Fruit fly (Drosophila melanogaster) whole organism, prepupa: Measurements from ENCODE around the gene polybromo.

ENCODE experiments used
- Blimp-1 ChIP-seq: fragments of 200-800 bp; sonication (Bioruptor generic); optimal IDR thresholded peaks from 3 replicates; lab custom pipeline; 2017; ENCODE audit warnings: missing biosample characterization, missing genetic modification characterization, mild to moderate bottlenecking, moderate library complexity, missing genetic modification reagents
- CG10631 ChIP-seq: fragments of 200-800 bp; sonication (Bioruptor generic); optimal IDR thresholded peaks from 2 replicates; lab custom pipeline; 2016; ENCODE audit warnings: missing biosample characterization, missing genetic modification characterization
- CG11902 ChIP-seq: fragments of 200-800 bp; sonication (Bioruptor generic); optimal IDR thresholded peaks from 3 replicates; lab custom pipeline; 2016; ENCODE audit warnings: missing biosample characterization, missing genetic modification characterization
- CG1621 ChIP-seq: fragments of 200-800 bp; sonication (Bioruptor generic); optimal IDR thresholded peaks from 3 replicates; lab custom pipeline; 2018; ENCODE audit warnings: missing biosample characterization, mild to moderate bottlenecking, missing genetic modification characterization
- CG31627 ChIP-seq: fragments of 200-800 bp; sonication (Bioruptor generic); optimal IDR thresholded peaks from 3 replicates; lab custom pipeline; 2016; ENCODE audit warnings: missing biosample characterization, missing genetic modification characterization
- CG34406 ChIP-seq: fragments of 200-800 bp; sonication (Bioruptor generic); optimal IDR thresholded peaks from 3 replicates; lab custom pipeline; 2016; ENCODE audit warnings: missing biosample characterization, missing genetic modification characterization
- CG3919 ChIP-seq: fragments of 200-800 bp; sonication (Bioruptor generic); optimal IDR thresholded peaks from 3 replicates; lab custom pipeline; 2016; ENCODE audit warnings: missing biosample characterization, missing genetic modification characterization
- CG6276 ChIP-seq: fragments of 200-800 bp; sonication (Bioruptor generic); optimal IDR thresholded peaks from 2 replicates; lab custom pipeline; 2017; ENCODE audit warnings: missing biosample characterization, mild to moderate bottlenecking, missing genetic modification characterization
- CG6792 ChIP-seq: fragments of 200-800 bp; sonication (Bioruptor generic); optimal IDR thresholded peaks from 3 replicates; lab custom pipeline; 2016; ENCODE audit warnings: missing biosample characterization, missing genetic modification characterization
- CG7368 ChIP-seq: fragments of 200-800 bp; sonication (Bioruptor generic); optimal IDR thresholded peaks from 3 replicates; lab custom pipeline; 2016; ENCODE audit warnings: missing biosample characterization, missing genetic modification characterization
- CG8119 ChIP-seq: fragments of 200-800 bp; sonication (Bioruptor generic); IDR thresholded peaks from 3 replicates; pipeline ENCODE4 v1.3.6; 2022; ENCODE audit warnings: missing biosample characterization, missing genetic modification characterization
- CG8319 ChIP-seq: fragments of 200-800 bp; sonication (Bioruptor generic); optimal IDR thresholded peaks from 3 replicates; lab custom pipeline; 2016; ENCODE audit warnings: missing biosample characterization, missing genetic modification characterization
- CG8632 ChIP-seq: fragments of 200-800 bp; sonication (Bioruptor generic); optimal IDR thresholded peaks from 3 replicates; lab custom pipeline; 2016; ENCODE audit warnings: missing biosample characterization, missing genetic modification characterization
- CG9139 ChIP-seq: fragments of 200-800 bp; sonication (Bioruptor generic); optimal IDR thresholded peaks from 3 replicates; lab custom pipeline; 2017; ENCODE audit warnings: missing biosample characterization, mild to moderate bottlenecking, missing genetic modification characterization
- Eip78C ChIP-seq: fragments of 200-800 bp; sonication (Bioruptor generic); peaks from one replicate; lab custom pipeline; 2016; ENCODE audit warnings: missing biosample characterization, missing genetic modification characterization
- Eip93F ChIP-seq: fragments of 200-800 bp; sonication (Bioruptor generic); optimal IDR thresholded peaks from 2 replicates; lab custom pipeline; 2016; ENCODE audit warnings: missing biosample characterization, mild to moderate bottlenecking, missing genetic modification characterization
- Ets21C ChIP-seq: fragments of 200-800 bp; sonication (Bioruptor generic); optimal IDR thresholded peaks from 3 replicates; lab custom pipeline; 2016; ENCODE audit warnings: missing biosample characterization, missing genetic modification characterization
- Hr38 ChIP-seq: sonication (Bioruptor generic); optimal IDR thresholded peaks from 2 replicates; lab custom pipeline; 2016; ENCODE audit warnings: missing biosample characterization, missing genetic modification characterization
- Hr39 ChIP-seq: fragments of 200-800 bp; sonication (Bioruptor generic); optimal IDR thresholded peaks from 2 replicates; lab custom pipeline; 2016; ENCODE audit warnings: missing biosample characterization, missing genetic modification characterization
- Lpt ChIP-seq: fragments of 200-800 bp; sonication (Bioruptor generic); optimal IDR thresholded peaks from 3 replicates; lab custom pipeline; 2016; ENCODE audit warnings: missing biosample characterization, missing genetic modification characterization
- Met ChIP-seq: fragments of 200-800 bp; sonication (Bioruptor generic); optimal IDR thresholded peaks from 3 replicates; lab custom pipeline; 2016; ENCODE audit warnings: missing biosample characterization, missing genetic modification characterization
- OdsH ChIP-seq: fragments of 200-800 bp; sonication (Bioruptor generic); optimal IDR thresholded peaks from 3 replicates; lab custom pipeline; 2016; ENCODE audit warnings: missing biosample characterization, missing genetic modification characterization
- Smox ChIP-seq: fragments of 200-800 bp; sonication (Bioruptor generic); optimal IDR thresholded peaks from 3 replicates; lab custom pipeline; 2016; ENCODE audit warnings: missing biosample characterization, missing genetic modification characterization
- Sox102F ChIP-seq: fragments of 200-800 bp; sonication (Bioruptor generic); optimal IDR thresholded peaks from 2 replicates; lab custom pipeline; 2016; ENCODE audit warnings: missing biosample characterization, mild to moderate bottlenecking, missing genetic modification characterization
- Sox14 ChIP-seq: fragments of 200-800 bp; sonication (Bioruptor generic); optimal IDR thresholded peaks from 3 replicates; lab custom pipeline; 2016; ENCODE audit warnings: missing biosample characterization, missing genetic modification characterization
- Sox15 ChIP-seq: fragments of 200-800 bp; sonication (Bioruptor generic); optimal IDR thresholded peaks from 3 replicates; lab custom pipeline; 2016; ENCODE audit warnings: missing biosample characterization, missing genetic modification characterization
- achi ChIP-seq: fragments of 200-800 bp; sonication (Bioruptor generic); optimal IDR thresholded peaks from 3 replicates; lab custom pipeline; 2016; ENCODE audit warnings: missing biosample characterization, missing genetic modification characterization
- acj6 ChIP-seq: fragments of 200-800 bp; sonication (Bioruptor generic); optimal IDR thresholded peaks from 3 replicates; lab custom pipeline; 2016; ENCODE audit warnings: missing biosample characterization, missing genetic modification characterization
- cyc ChIP-seq: fragments of 200-800 bp; sonication (Bioruptor generic); optimal IDR thresholded peaks from 3 replicates; lab custom pipeline; 2016; ENCODE audit warnings: missing biosample characterization, missing genetic modification characterization
- dac ChIP-seq: fragments of 200-800 bp; sonication (Bioruptor generic); optimal IDR thresholded peaks from 2 replicates; lab custom pipeline; 2017; ENCODE audit warnings: missing biosample characterization, mild to moderate bottlenecking, missing genetic modification characterization
- eg ChIP-seq: fragments of 200-800 bp; sonication (Bioruptor generic); IDR thresholded peaks from 3 replicates; pipeline ENCODE4 v1.3.6; 2022; ENCODE audit warnings: missing biosample characterization, missing genetic modification characterization
- esn ChIP-seq: fragments of 200-800 bp; sonication (Bioruptor generic); optimal IDR thresholded peaks from 2 replicates; lab custom pipeline; 2016; ENCODE audit warnings: missing biosample characterization, mild to moderate bottlenecking, missing genetic modification characterization, moderate library complexity
- fd59A ChIP-seq: fragments of 200-800 bp; sonication (Bioruptor generic); optimal IDR thresholded peaks from 2 replicates; lab custom pipeline; 2017; ENCODE audit warnings: missing biosample characterization, mild to moderate bottlenecking, missing genetic modification characterization, missing genetic modification reagents
- pdm3 ChIP-seq: fragments of 200-800 bp; sonication (Bioruptor generic); optimal IDR thresholded peaks from 3 replicates; lab custom pipeline; 2016; ENCODE audit warnings: missing biosample characterization, missing genetic modification characterization
- spab ChIP-seq: fragments of 200-800 bp; sonication (Bioruptor generic); optimal IDR thresholded peaks from 2 replicates; lab custom pipeline; 2017; ENCODE audit warnings: missing biosample characterization, mild to moderate bottlenecking, missing genetic modification characterization, missing genetic modification reagents
- ss ChIP-seq, 2 experiments: fragments of 200-800 bp; sonication (Bioruptor generic); optimal IDR thresholded peaks; 2 replicates in 1 of 2; 3 replicates in 1 of 2; lab custom pipeline; 2017 to 2018; ENCODE audit warnings: mild to moderate bottlenecking in 2 of 2, missing biosample characterization in 2 of 2, missing genetic modification characterization in 2 of 2, moderate library complexity in 1 of 2
- svp ChIP-seq: fragments of 200-800 bp; sonication (Bioruptor generic); peaks from one replicate; lab custom pipeline; 2016; ENCODE audit warnings: missing biosample characterization, missing genetic modification characterization
- topi ChIP-seq: fragments of 200-800 bp; sonication (Bioruptor generic); optimal IDR thresholded peaks from 3 replicates; lab custom pipeline; 2016; ENCODE audit warnings: missing biosample characterization, missing genetic modification characterization

polybromo gene

DNA sequence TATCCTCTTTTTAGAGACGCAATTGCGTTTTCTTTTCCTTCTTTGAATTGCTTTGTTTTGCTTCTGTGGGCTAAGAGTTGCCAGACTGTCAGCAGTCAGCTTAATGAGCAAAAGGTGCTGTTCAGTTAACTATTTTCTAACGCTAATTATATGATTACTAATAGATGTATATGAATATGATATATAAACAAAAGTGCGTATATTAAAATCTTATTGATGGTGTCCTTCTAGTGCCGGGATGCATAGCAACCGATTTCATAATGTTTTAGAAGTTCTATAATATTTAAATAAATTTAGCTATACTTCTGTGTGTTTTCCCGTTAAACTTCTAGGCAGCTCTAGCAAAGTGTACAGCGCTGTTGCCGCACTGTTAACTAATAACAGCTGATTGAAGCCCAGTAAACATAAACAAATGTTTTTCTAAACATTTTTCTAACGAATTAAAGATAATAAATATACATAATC, 24.9 kb upstream of the polybromo start, which contains the start of the genes Kaz and CG43273 (continued):
- TF ChIP-seq CG8319: no peak
- peak; percentile 61 for TF ChIP-seq Smox (GFP tag; lab: Kevin White, UChicago)
- TF ChIP-seq CG11902: peak; percentile 19
- peak; percentile 66 for TF ChIP-seq CG10631
- no peak for TF ChIP-seq CG9139 (GFP tag; lab: Kevin White, UChicago)
- peak; percentile 4 for TF ChIP-seq CG8632 (GFP tag; lab: Kevin White, UChicago)
- TF ChIP-seq Lpt (GFP tag; lab: Kevin White, UChicago): no peak
- TF ChIP-seq Hr39: peak; percentile 26
- TF ChIP-seq topi (GFP tag; lab: Kevin White, UChicago): peak; percentile 30
- TF ChIP-seq Eip93F (GFP tag; lab: Kevin White, UChicago): no peak
- peak; percentile 6 for TF ChIP-seq fd59A
- no peak for TF ChIP-seq dac (GFP tag; lab: Kevin White, UChicago)
- peak; percentile 35 for TF ChIP-seq CG34406 (GFP tag; lab: Kevin White, UChicago)

DNA sequence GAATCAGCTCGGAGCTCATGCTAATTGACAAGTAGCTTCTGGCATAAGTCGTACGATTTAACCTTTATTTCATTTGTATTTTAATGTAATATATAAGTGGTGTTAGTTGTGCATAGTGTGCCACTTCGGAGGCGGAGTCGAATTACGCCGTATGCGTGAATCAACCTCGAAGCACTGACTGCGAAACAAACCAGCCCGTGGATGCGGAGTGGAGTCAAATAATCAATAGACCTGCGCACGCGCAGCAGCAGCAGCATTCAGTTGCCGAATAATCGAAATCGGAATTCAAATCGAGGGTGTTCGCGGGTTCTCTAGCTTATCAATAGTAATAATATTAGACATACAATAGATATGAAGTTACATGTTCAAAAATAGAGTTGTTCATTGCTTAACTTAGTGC, 23.2 kb upstream of the polybromo start, which contains the start of gene RabX4:
RabX4 (minus strand) TSS at position 176 of the 400 bp plus-strand sequence.
- TF ChIP-seq CG3919 (GFP tag; lab: Kevin White, UChicago) (no peak), Sox15 (no peak), CG11902 (no peak), svp (GFP tag; lab: Kevin White, UChicago) (peak; percentile 57), spab (GFP tag; lab: Kevin White, UChicago) (no peak), Sox102F (GFP tag; lab: Kevin White, UChicago) (no peak), pdm3 (GFP tag; lab: Kevin White, UChicago) (no peak)

DNA sequence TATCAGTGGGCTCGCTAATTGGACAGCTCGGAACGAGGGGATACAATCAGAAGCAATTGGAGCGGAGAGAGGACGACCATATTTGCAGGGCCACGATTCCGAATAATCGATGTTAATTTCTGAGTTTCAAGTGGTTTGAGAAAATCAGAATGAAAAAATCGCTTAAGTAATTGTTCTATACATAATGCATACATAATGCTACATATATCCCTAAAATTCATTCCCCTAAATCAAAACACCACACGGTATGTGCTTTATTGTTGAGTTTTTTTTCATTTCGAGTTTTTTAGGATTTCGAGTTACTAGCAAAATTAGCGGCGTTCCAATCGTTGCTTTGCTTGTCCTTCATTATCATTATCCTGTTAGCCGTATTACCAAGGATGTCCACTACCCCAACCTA, 20.5 kb upstream of the polybromo start, which contains the start of gene niki:
niki (minus strand) TSS at position 101 of the 400 bp plus-strand sequence.
- TF ChIP-seq CG8632 (GFP tag; lab: Kevin White, UChicago): no peak
- TF ChIP-seq CG8319: no peak
- TF ChIP-seq, all 60 proteins: peak for 0

DNA sequence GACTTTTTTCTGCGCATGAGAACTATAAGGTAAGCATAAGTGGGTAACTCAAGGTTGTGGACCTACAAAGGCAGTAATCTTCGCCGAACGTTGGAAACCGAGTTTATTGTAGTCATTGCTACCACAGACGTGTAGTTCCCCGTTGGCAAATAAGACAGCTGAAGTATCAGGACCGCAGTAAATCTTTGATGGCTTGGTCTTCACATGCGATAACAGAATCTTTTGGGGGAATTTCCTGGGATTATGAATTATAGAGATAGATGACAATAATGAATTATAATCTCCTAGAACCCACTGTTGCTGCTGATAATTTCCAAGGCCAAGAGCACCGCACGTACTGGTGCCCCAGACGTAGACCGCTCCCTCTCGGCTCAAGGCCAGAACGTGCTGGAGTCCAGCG, 18.0 kb upstream of the polybromo start:
- TF ChIP-seq dac (GFP tag; lab: Kevin White, UChicago): no peak
- no peak for TF ChIP-seq Hr38
- no peak for TF ChIP-seq CG3919 (GFP tag; lab: Kevin White, UChicago)
- no peak for TF ChIP-seq OdsH (GFP tag; lab: Kevin White, UChicago)
- no peak for TF ChIP-seq acj6 (GFP tag; lab: Kevin White, UChicago)

DNA sequence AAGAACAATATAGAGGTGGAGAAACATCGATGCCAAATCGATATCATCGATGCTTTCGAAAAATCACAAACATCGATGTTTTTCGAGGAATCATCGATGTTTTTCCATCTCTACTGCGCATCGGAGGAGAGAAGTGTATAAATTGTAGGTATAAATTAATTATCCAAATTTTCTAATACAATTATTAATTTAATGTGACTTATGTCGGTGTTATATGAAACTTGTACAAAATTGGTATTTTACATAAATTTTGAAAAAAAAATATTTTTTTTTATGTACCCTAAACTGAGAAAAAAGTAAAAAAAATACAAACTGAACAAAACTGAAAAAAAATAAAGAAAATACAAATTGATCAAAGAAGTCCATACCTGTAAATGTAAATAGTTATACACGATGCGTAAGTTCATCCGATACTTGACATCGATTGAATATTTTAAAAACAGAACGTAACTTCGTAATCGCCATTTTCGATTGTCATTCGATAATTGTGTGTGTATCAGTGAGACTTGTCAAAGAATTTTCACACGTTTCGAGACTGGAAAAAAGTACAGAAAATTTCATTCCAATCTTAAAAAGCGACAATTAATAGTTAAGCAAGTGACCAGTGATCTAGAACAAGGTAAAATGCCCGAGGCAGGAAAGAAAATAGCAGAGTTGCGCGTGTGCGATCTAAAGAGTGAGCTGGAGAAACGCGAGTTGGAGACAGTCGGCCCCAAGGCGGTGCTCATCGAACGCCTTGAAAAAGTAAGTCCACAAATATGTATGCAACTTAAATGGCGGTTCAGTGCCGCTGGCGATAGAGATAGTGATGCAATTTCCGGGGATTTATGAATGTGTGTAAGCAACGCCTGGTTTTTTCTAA, 12.2 kb upstream of the polybromo start, which contains the start of the genes CG5808 and Saf-B:
CG5808 (minus strand) TSS at position 15 of the 862 bp plus-strand sequence.
Saf-B (plus strand) TSS at position 472 of the 862 bp plus-strand sequence.
- TF ChIP-seq esn: peak; percentile 52
- no peak for TF ChIP-seq CG34406 (GFP tag; lab: Kevin White, UChicago)
- TF ChIP-seq CG31627 (GFP tag; lab: Kevin White, UChicago): peak; percentile 10
- TF ChIP-seq CG11902: peak; percentile 20
- no peak for TF ChIP-seq Eip93F (GFP tag; lab: Kevin White, UChicago)
- TF ChIP-seq CG8119 (GFP tag; lab: Robert Waterston, UW): no peak
- TF ChIP-seq cyc (GFP tag; lab: Kevin White, UChicago): peak; percentile 46

DNA sequence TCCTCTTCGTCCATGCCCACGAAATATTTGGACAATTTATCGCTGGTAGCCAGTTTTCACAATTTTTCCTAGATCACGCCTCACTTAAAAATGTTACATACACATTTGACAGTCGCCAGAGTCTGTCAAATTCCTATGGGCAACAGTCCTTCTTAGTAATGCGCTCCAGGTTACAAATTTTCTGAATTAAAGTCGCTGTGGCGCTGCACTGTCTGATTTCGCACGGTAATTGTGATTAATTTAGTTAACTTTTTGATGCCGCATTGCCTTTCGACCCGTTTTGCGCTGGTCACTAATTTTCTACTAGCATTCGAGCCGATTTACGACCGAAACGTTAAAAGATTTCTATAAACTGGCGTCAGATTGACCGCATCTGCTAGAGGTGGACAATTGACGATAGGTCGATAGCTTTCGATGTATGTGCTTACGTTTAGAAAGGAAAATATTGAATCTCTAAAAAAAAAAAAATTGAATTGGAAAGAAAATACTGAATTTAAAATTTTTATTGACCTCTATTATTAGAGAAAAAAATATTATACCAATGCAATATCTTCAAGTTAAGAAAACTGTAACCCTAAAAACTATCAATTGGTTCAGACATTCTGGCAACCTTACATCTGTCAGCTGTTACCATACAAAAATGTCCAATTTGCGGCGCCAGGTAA, 8.7 kb upstream of the polybromo start, which contains the start of the genes lili and CG34150:
lili (minus strand) TSS at position 376 of the 665 bp plus-strand sequence.
CG34150 (plus strand) TSS at position 626 of the 665 bp plus-strand sequence.
- peak; percentile 90 for TF ChIP-seq Eip78C
- peak; percentile 31; the same call in 1 of the 3 replicates for TF ChIP-seq CG8119 (GFP tag; lab: Robert Waterston, UW)
- TF ChIP-seq eg (GFP tag; lab: Robert Waterston, UW): peak; percentile 53; the same call in 1 of the 3 replicates
- no peak for TF ChIP-seq ss (GFP tag; optimal IDR thresholded peaks at IDR 0.05; lab: Kevin White, UChicago)
- TF ChIP-seq OdsH (GFP tag; lab: Kevin White, UChicago): no peak
- TF ChIP-seq achi (GFP tag; lab: Kevin White, UChicago): peak; percentile 82
- no peak for TF ChIP-seq CG6276
- TF ChIP-seq Smox (GFP tag; lab: Kevin White, UChicago): no peak
- TF ChIP-seq topi (GFP tag; lab: Kevin White, UChicago): peak; percentile 64
- no peak for TF ChIP-seq Blimp-1 (GFP tag; lab: Kevin White, UChicago)
- no peak for TF ChIP-seq CG10631
- TF ChIP-seq CG1621: no peak
- TF ChIP-seq CG6792 (GFP tag; lab: Kevin White, UChicago): peak; percentile 33
- TF ChIP-seq Met (GFP tag; lab: Kevin White, UChicago): no peak
- no peak for TF ChIP-seq Sox14 (GFP tag; lab: Kevin White, UChicago)
- TF ChIP-seq Ets21C (GFP tag; lab: Kevin White, UChicago): no peak
- TF ChIP-seq CG7368 (GFP tag; lab: Kevin White, UChicago): peak; percentile 40
